Worm (Caenorhabditis elegans) whole organism, L2 larva: ENCODE data around the gene gur-4.

Source experiments
- C34F6.9 ChIP-seq: fragments of 150-350 bp; optimal IDR thresholded peaks from 2 replicates; lab custom pipeline; 2014; ENCODE audit warnings: missing biosample characterization, missing genetic modification characterization
- F13H6.1 ChIP-seq: sonication (generic microtip); optimal IDR thresholded peaks from 2 replicates; lab custom pipeline; 2016; ENCODE audit warnings: missing genetic modification characterization, missing compliant biosample characterization
- R02D3.7 ChIP-seq: fragments of 150-350 bp; optimal IDR thresholded peaks from 2 replicates; lab custom pipeline; 2014; ENCODE audit warnings: missing biosample characterization, missing genetic modification characterization
- Y55F3AM.14 ChIP-seq: fragments of 200-800 bp; sonication (Bioruptor generic); optimal IDR thresholded peaks from 2 replicates; lab custom pipeline; 2018; ENCODE audit warnings: mild to moderate bottlenecking, missing genetic modification characterization, missing compliant biosample characterization
- ZK546.5 ChIP-seq: sonication (generic microtip); optimal IDR thresholded peaks from 2 replicates; lab custom pipeline; 2017; ENCODE audit warnings: missing biosample characterization, missing genetic modification characterization
- alr-1 ChIP-seq: fragments of 150-350 bp; optimal IDR thresholded peaks from 2 replicates; lab custom pipeline; 2014; ENCODE audit warnings: missing biosample characterization, missing genetic modification characterization
- aly-2 ChIP-seq: fragments of 150-350 bp; optimal IDR thresholded peaks from 2 replicates; lab custom pipeline; 2014; ENCODE audit warnings: missing biosample characterization, missing genetic modification characterization
- ama-1 ChIP-seq: fragments of 150-350 bp; optimal IDR thresholded peaks from 2 replicates; lab custom pipeline; 2018; ENCODE audit warnings: inconsistent platforms
- blmp-1 ChIP-seq: sonication (generic microtip); optimal IDR thresholded peaks from 2 replicates; lab custom pipeline; 2017; ENCODE audit warnings: missing genetic modification characterization, mild to moderate bottlenecking, missing compliant biosample characterization, antibody characterized with exemption, moderate library complexity; ENCODE audit not compliant: insufficient read depth
- ceh-16 ChIP-seq: fragments of 150-350 bp; optimal IDR thresholded peaks from 2 replicates; lab custom pipeline; 2014; ENCODE audit warnings: missing biosample characterization, missing genetic modification characterization
- ceh-82 ChIP-seq: fragments of 150-350 bp; optimal IDR thresholded peaks from 2 replicates; lab custom pipeline; 2014; ENCODE audit warnings: missing biosample characterization, missing genetic modification characterization
- crh-2 ChIP-seq: sonication (generic microtip); optimal IDR thresholded peaks from 2 replicates; lab custom pipeline; 2017; ENCODE audit warnings: missing biosample characterization, missing genetic modification characterization
- dmd-4 ChIP-seq: sonication (generic microtip); optimal IDR thresholded peaks from 2 replicates; lab custom pipeline; 2017; ENCODE audit warnings: missing biosample characterization, missing genetic modification characterization
- egl-27 ChIP-seq: sonication (generic microtip); optimal IDR thresholded peaks from 3 replicates; lab custom pipeline; 2017; ENCODE audit warnings: missing biosample characterization, missing genetic modification reagents, missing genetic modification characterization
- elt-1 ChIP-seq: fragments of 150-350 bp; optimal IDR thresholded peaks from 2 replicates; lab custom pipeline; 2014; ENCODE audit warnings: missing biosample characterization, missing genetic modification characterization
- elt-3 ChIP-seq: sonication (generic microtip); optimal IDR thresholded peaks from 2 replicates; lab custom pipeline; 2017; ENCODE audit warnings: missing biosample characterization, missing genetic modification characterization
- fos-1 ChIP-seq: fragments of 150-350 bp; optimal IDR thresholded peaks from 2 replicates; lab custom pipeline; 2014; ENCODE audit warnings: missing biosample characterization, missing genetic modification characterization
- gmeb-1 ChIP-seq: fragments of 150-350 bp; optimal IDR thresholded peaks from 2 replicates; lab custom pipeline; 2014; ENCODE audit warnings: missing biosample characterization, missing genetic modification characterization
- lin-11 ChIP-seq: fragments of 150-350 bp; sonication (generic microtip); optimal IDR thresholded peaks from 2 replicates; lab custom pipeline; 2014; ENCODE audit warnings: missing biosample characterization, missing genetic modification characterization, inconsistent platforms, mixed read lengths
- lin-13 ChIP-seq: fragments of 150-350 bp; optimal IDR thresholded peaks from 2 replicates; lab custom pipeline; 2014; ENCODE audit warnings: missing biosample characterization, missing genetic modification reagents, missing genetic modification characterization
- lin-39 ChIP-seq: fragments of 150-350 bp; optimal IDR thresholded peaks from 2 replicates; lab custom pipeline; 2014; ENCODE audit warnings: missing biosample characterization, missing genetic modification reagents, missing genetic modification characterization
- lsy-2 ChIP-seq, 2 experiments: fragments of 150-350 bp in 1 of 2; sonication (generic microtip) in 1 of 2; optimal IDR thresholded peaks; 2 replicates each; lab custom pipeline; 2014 to 2017; ENCODE audit warnings: missing biosample characterization in 2 of 2, missing genetic modification characterization in 2 of 2
- mab-5 ChIP-seq: fragments of 150-350 bp; optimal IDR thresholded peaks from 2 replicates; lab custom pipeline; 2014; ENCODE audit warnings: missing biosample characterization, missing genetic modification characterization
- mbf-1 ChIP-seq: sonication (generic microtip); optimal IDR thresholded peaks from 2 replicates; lab custom pipeline; 2017; ENCODE audit warnings: missing biosample characterization, missing genetic modification characterization
- mdl-1 ChIP-seq, 2 experiments: fragments of 150-350 bp in 1 of 2; sonication (generic microtip) in 1 of 2; optimal IDR thresholded peaks; 2 replicates each; lab custom pipeline; 2017; ENCODE audit warnings: missing biosample characterization in 2 of 2, missing genetic modification characterization in 2 of 2
- nhr-10 ChIP-seq: sonication (generic microtip); optimal IDR thresholded peaks from 2 replicates; lab custom pipeline; 2017; ENCODE audit warnings: missing biosample characterization, missing genetic modification characterization
- nhr-11 ChIP-seq: fragments of 150-350 bp; optimal IDR thresholded peaks from 2 replicates; lab custom pipeline; 2014; ENCODE audit warnings: missing biosample characterization, missing genetic modification characterization
- nhr-12 ChIP-seq: fragments of 150-350 bp; optimal IDR thresholded peaks from 2 replicates; lab custom pipeline; 2014; ENCODE audit warnings: missing biosample characterization, missing genetic modification characterization
- nhr-129 ChIP-seq: fragments of 150-350 bp; optimal IDR thresholded peaks from 2 replicates; lab custom pipeline; 2014; ENCODE audit warnings: missing biosample characterization, missing genetic modification characterization
- nhr-21 ChIP-seq: fragments of 150-350 bp; optimal IDR thresholded peaks from 2 replicates; lab custom pipeline; 2014; ENCODE audit warnings: missing biosample characterization, missing genetic modification characterization
- nhr-23 ChIP-seq: fragments of 150-350 bp; optimal IDR thresholded peaks from 2 replicates; lab custom pipeline; 2014; ENCODE audit warnings: missing biosample characterization, missing genetic modification reagents, missing genetic modification characterization
- nhr-237 ChIP-seq: fragments of 150-350 bp; optimal IDR thresholded peaks from 2 replicates; lab custom pipeline; 2014; ENCODE audit warnings: missing biosample characterization, missing genetic modification characterization
- nhr-25 ChIP-seq: fragments of 150-350 bp; sonication (generic microtip); optimal IDR thresholded peaks from 3 replicates; lab custom pipeline; 2014; ENCODE audit warnings: missing biosample characterization, missing genetic modification characterization
- nhr-6 ChIP-seq: fragments of 150-350 bp; optimal IDR thresholded peaks from 2 replicates; lab custom pipeline; 2014; ENCODE audit warnings: missing biosample characterization, missing genetic modification characterization
- nhr-77 ChIP-seq: fragments of 150-350 bp; optimal IDR thresholded peaks from 2 replicates; lab custom pipeline; 2014; ENCODE audit warnings: missing biosample characterization, missing genetic modification characterization
- peb-1 ChIP-seq: fragments of 150-350 bp; optimal IDR thresholded peaks from 2 replicates; lab custom pipeline; 2014; ENCODE audit warnings: missing biosample characterization, missing genetic modification characterization
- sem-4 ChIP-seq: fragments of 150-350 bp; optimal IDR thresholded peaks from 2 replicates; lab custom pipeline; 2014; ENCODE audit warnings: missing biosample characterization, missing genetic modification reagents, missing genetic modification characterization
- skn-1 ChIP-seq: sonication (generic microtip); optimal IDR thresholded peaks from 2 replicates; lab custom pipeline; 2017; ENCODE audit warnings: missing biosample characterization, missing genetic modification characterization
- sma-3 ChIP-seq: sonication (generic microtip); optimal IDR thresholded peaks from 2 replicates; lab custom pipeline; 2016; ENCODE audit warnings: missing genetic modification reagents, missing genetic modification characterization, missing compliant biosample characterization
- sma-9 ChIP-seq, 2 experiments: fragments of 150-350 bp in 1 of 2; sonication (generic microtip) in 1 of 2; optimal IDR thresholded peaks; 2 replicates each; lab custom pipeline; 2014 to 2016; ENCODE audit warnings: missing genetic modification characterization in 2 of 2, mild to moderate bottlenecking in 1 of 2, missing biosample characterization in 1 of 2, missing compliant biosample characterization in 1 of 2, missing genetic modification reagents in 1 of 2, moderate library complexity in 1 of 2
- snpc-4 ChIP-seq: fragments of 150-350 bp; optimal IDR thresholded peaks from 2 replicates; lab custom pipeline; 2014; ENCODE audit warnings: missing biosample characterization, missing genetic modification characterization
- unc-39 ChIP-seq: fragments of 150-350 bp; optimal IDR thresholded peaks from 2 replicates; lab custom pipeline; 2014; ENCODE audit warnings: missing biosample characterization, missing genetic modification characterization
- unc-55 ChIP-seq: fragments of 150-350 bp; sonication (generic microtip); optimal IDR thresholded peaks from 3 replicates; lab custom pipeline; 2014; ENCODE audit warnings: missing biosample characterization, missing genetic modification reagents, missing genetic modification characterization
- unc-62 ChIP-seq: fragments of 150-350 bp; optimal IDR thresholded peaks from 2 replicates; lab custom pipeline; 2014; ENCODE audit warnings: missing biosample characterization, missing genetic modification reagents, missing genetic modification characterization
- zag-1 ChIP-seq: fragments of 150-350 bp; optimal IDR thresholded peaks from 2 replicates; lab custom pipeline; 2014; ENCODE audit warnings: missing biosample characterization, missing genetic modification characterization
- ztf-1 ChIP-seq: fragments of 200-800 bp; sonication (Bioruptor generic); conservative IDR thresholded peaks from 2 replicates; pipeline ENCODE4 v1.3.6; 2022; ENCODE audit warnings: missing genetic modification characterization, missing compliant biosample characterization
- ztf-11 ChIP-seq: sonication (generic microtip); optimal IDR thresholded peaks from 2 replicates; lab custom pipeline; 2017; ENCODE audit warnings: missing biosample characterization, missing genetic modification characterization
- ztf-4 ChIP-seq: fragments of 150-350 bp; optimal IDR thresholded peaks from 2 replicates; lab custom pipeline; 2014; ENCODE audit warnings: missing biosample characterization, missing genetic modification characterization

Gene gur-4

DNA sequence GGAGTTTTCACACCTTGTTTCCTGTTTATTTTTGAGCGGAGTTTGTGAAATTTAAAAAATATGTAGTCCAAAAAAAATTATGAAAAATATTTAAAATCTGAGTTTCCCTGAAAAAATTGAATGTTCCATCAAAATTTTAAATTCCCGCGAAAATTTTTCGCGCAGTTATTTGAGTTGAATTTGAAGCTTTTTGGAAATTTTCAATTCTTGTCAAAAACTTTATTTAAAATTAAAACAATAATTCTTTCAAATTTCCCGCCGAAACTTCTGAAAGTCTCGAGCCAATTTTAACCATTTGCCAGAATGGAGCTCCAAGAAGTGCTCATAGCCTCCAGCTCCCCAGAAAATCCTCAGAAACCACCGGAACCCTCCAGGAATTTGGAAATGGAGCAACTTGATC, at the start of gene gur-4:
Gene gur-4, plus strand, starts transcription at position 301 of the 400 bp plus-strand sequence.
- no peak for TF ChIP-seq ceh-82
- no peak for TF ChIP-seq zag-1
- no peak for TF ChIP-seq mbf-1 (tag; lab: Kevin White, UChicago)
- TF ChIP-seq gmeb-1: no peak
- TF ChIP-seq blmp-1 (tag; lab: Kevin White, UChicago): no peak
- TF ChIP-seq lin-11 (tag; lab: Kevin White, UChicago): no peak
- TF ChIP-seq sma-9 (GFP tag; optimal IDR thresholded peaks at IDR 0.05; lab: Kevin White, UChicago): no peak
- no peak for TF ChIP-seq sma-9 (tag; optimal IDR thresholded peaks at IDR 0.05; lab: Kevin White, UChicago)
- no peak for TF ChIP-seq nhr-12 (tag; lab: Kevin White, UChicago)
- TF ChIP-seq mdl-1 (tag; optimal IDR thresholded peaks at IDR 0.05; lab: Kevin White, UChicago): no peak
- TF ChIP-seq nhr-23 (tag; lab: Kevin White, UChicago): no peak
- no peak for TF ChIP-seq ZK546.5
- no peak for TF ChIP-seq nhr-21
- TF ChIP-seq, all 48 proteins: peak for 0

DNA sequence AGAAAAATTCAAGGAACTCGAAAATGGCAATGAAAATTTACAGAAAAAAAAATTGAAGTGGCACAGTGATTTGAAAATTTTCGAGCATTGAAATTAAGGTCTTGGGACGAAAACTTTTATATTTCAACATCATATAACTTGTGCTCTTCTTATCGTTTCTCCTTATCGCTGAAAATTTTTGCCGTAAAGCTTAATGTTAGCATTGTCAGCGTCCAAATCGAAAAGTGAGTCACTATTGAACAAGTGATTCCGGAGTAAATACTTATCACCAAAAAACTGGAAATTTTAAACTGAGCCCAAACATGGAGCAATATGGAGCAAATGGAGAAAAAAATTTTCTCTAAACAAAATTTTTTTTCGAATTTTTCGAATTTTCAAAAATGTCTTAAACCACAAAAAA, 48.9 kb upstream of the gur-4 start:
- TF ChIP-seq fos-1 (peak; percentile 88), sma-9 (GFP tag; optimal IDR thresholded peaks at IDR 0.05; lab: Kevin White, UChicago) (peak; percentile 2), sma-9 (tag; optimal IDR thresholded peaks at IDR 0.05; lab: Kevin White, UChicago) (no peak), unc-39 (no peak)

DNA sequence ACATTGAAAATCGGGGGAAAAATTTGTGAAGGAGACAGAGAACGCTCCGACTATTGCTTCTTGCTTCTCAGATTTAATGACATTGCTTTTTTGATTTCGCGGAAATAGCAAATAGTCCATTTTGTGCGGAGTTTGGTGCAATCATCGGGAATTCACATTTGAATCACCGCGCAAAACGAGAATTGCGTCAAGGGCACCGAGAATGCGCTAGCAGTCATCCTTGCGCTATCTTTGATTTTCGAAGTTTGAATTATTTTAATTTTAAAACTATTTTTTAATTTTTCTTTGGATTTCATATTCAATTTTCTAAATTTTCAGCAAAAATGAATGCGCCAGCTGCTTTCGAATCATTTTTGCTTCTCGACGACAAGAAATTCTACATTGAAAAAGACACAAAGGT, 44.8 kb upstream of the gur-4 start, which contains the start of gene rpb-11:
Gene rpb-11, plus strand, starts transcription at position 319 of the 400 bp plus-strand sequence.
- TF ChIP-seq alr-1: no peak
- TF ChIP-seq ceh-16: peak; percentile 85
- TF ChIP-seq nhr-11 (tag; lab: Kevin White, UChicago): no peak
- no peak for TF ChIP-seq elt-1 (tag; lab: Kevin White, UChicago)
- TF ChIP-seq lin-13: peak; percentile 96
- TF ChIP-seq nhr-23 (tag; lab: Kevin White, UChicago): no peak
- peak; percentile 92 for TF ChIP-seq sem-4 (tag; lab: Kevin White, UChicago)
- peak; percentile 91 for TF ChIP-seq nhr-77 (tag; lab: Kevin White, UChicago)
- TF ChIP-seq mab-5 (tag; lab: Kevin White, UChicago): peak; percentile 94
- TF ChIP-seq lin-39 (tag; lab: Kevin White, UChicago): peak; percentile 38
- TF ChIP-seq nhr-10 (tag; lab: Kevin White, UChicago): peak; percentile 78
- TF ChIP-seq nhr-21: peak; percentile 92
- TF ChIP-seq sma-9 (GFP tag; optimal IDR thresholded peaks at IDR 0.05; lab: Kevin White, UChicago): peak; percentile 97
- no peak for TF ChIP-seq sma-9 (tag; optimal IDR thresholded peaks at IDR 0.05; lab: Kevin White, UChicago)
- TF ChIP-seq nhr-129 (tag; lab: Kevin White, UChicago): peak; percentile 82
- peak; percentile 95 for TF ChIP-seq sma-3 (GFP tag; lab: Kevin White, UChicago)
- peak; percentile 84 for TF ChIP-seq egl-27 (tag; lab: Kevin White, UChicago)
- TF ChIP-seq nhr-12 (tag; lab: Kevin White, UChicago): peak; percentile 39
- TF ChIP-seq nhr-6: peak; percentile 91
- no peak for TF ChIP-seq skn-1
- no peak for TF ChIP-seq ztf-11
- TF ChIP-seq Y55F3AM.14: no peak
- TF ChIP-seq snpc-4 (tag; lab: Kevin White, UChicago): peak; percentile 90
- TF ChIP-seq ceh-82: peak; percentile 67
- peak; percentile 100 for TF ChIP-seq gmeb-1
- TF ChIP-seq zag-1: peak; percentile 13
- TF ChIP-seq nhr-237 (tag; lab: Kevin White, UChicago): peak; percentile 74
- TF ChIP-seq lin-11 (tag; lab: Kevin White, UChicago): peak; percentile 82
- peak; percentile 57 for TF ChIP-seq blmp-1 (tag; lab: Kevin White, UChicago)
- TF ChIP-seq elt-3: no peak
- TF ChIP-seq unc-62 (GFP tag; lab: Kevin White, UChicago): no peak
- peak; percentile 59 for TF ChIP-seq ama-1 (lab: Kevin White, UChicago)
- TF ChIP-seq peb-1 (tag; lab: Kevin White, UChicago): no peak
- TF ChIP-seq ztf-1 (GFP tag; lab: Robert Waterston, UW): no peak
- no peak for TF ChIP-seq aly-2
- peak; percentile 60 for TF ChIP-seq R02D3.7 (tag; lab: Kevin White, UChicago)
- TF ChIP-seq dmd-4 (tag; lab: Kevin White, UChicago): peak; percentile 28
- peak; percentile 96 for TF ChIP-seq C34F6.9 (tag; lab: Kevin White, UChicago)
- no peak for TF ChIP-seq mbf-1 (tag; lab: Kevin White, UChicago)
- peak; percentile 96 for TF ChIP-seq nhr-25 (tag; lab: Kevin White, UChicago)
- peak; percentile 74 for TF ChIP-seq ztf-4 (tag; lab: Kevin White, UChicago)
- TF ChIP-seq F13H6.1: peak; percentile 93
- TF ChIP-seq lsy-2 (tag; optimal IDR thresholded peaks at IDR 0.05; lab: Kevin White, UChicago): peak; percentile 93 to 96
- peak; percentile 91 for TF ChIP-seq crh-2 (tag; lab: Kevin White, UChicago)
- peak; percentile 68 for TF ChIP-seq fos-1
- peak in 1 of 2 experiments; percentile 43 for TF ChIP-seq mdl-1 (tag; optimal IDR thresholded peaks at IDR 0.05; lab: Kevin White, UChicago)
- peak; percentile 56 for TF ChIP-seq ZK546.5
- no peak for TF ChIP-seq unc-39
- TF ChIP-seq unc-55 (GFP tag; lab: Kevin White, UChicago): peak; percentile 97
